Fruit fly (Drosophila melanogaster): ENCODE data around the gene if.

The if gene

dm6 chrX:16782175-16782916, 888 bp downstream of the if start (continued):
- TF ChIP-seq nerfin-1 (tag; optimal IDR thresholded peaks at IDR 0.05) (no peak), usp (GFP tag; optimal IDR thresholded peaks at IDR 0.05) (no peak), CG11695 (GFP tag; IDR thresholded peaks at IDR 0.05) (peak; percentile 50; the same call in 1 of the 3 replicates), CG6683 (GFP tag; optimal IDR thresholded peaks at IDR 0.05) (no peak), Lhr (GFP tag; optimal IDR thresholded peaks at IDR 0.05) (no peak), CG30431 (GFP tag; optimal IDR thresholded peaks at IDR 0.05) (no peak), CG7987 (GFP tag; optimal IDR thresholded peaks at IDR 0.05) (no peak), gsb (GFP tag; IDR thresholded peaks at IDR 0.05) (no peak), p53 (GFP tag; optimal IDR thresholded peaks at IDR 0.05) (no peak), CG12104 (GFP tag; optimal IDR thresholded peaks at IDR 0.05) (peak; percentile 29), Fer3 (tag; optimal IDR thresholded peaks at IDR 0.05) (peak; percentile 26), da (GFP tag; optimal IDR thresholded peaks at IDR 0.05) (peak; percentile 24), h (optimal IDR thresholded peaks at IDR 0.05) (no peak), maf-S (GFP tag; optimal IDR thresholded peaks at IDR 0.05) (peak; percentile 52), CG18599 (GFP tag; optimal IDR thresholded peaks at IDR 0.05) (peak; percentile 49), Antp (GFP tag; optimal IDR thresholded peaks at IDR 0.05) (peak; percentile 53), her (GFP tag; optimal IDR thresholded peaks at IDR 0.05) (peak; percentile 5), Dek (tag; optimal IDR thresholded peaks at IDR 0.05) (no peak), Myb (GFP tag; optimal IDR thresholded peaks at IDR 0.05) (peak; percentile 31), zfh2 (GFP tag; optimal IDR thresholded peaks at IDR 0.05) (peak; percentile 46), GATAe (GFP tag; conservative IDR thresholded peaks at IDR 0.05) (no peak), CG17186 (GFP tag; optimal IDR thresholded peaks at IDR 0.05) (no peak), gt (GFP tag; IDR thresholded peaks at IDR 0.05) (no peak), CG2120 (GFP tag; optimal IDR thresholded peaks at IDR 0.05) (peak; percentile 60), vfl (GFP tag; optimal IDR thresholded peaks at IDR 0.05) (peak; percentile 29), eve (GFP tag; optimal IDR thresholded peaks at IDR 0.05) (no peak), dysf (GFP tag; IDR thresholded peaks at IDR 0.05) (peak; percentile 75), Pdp1 (GFP tag; optimal IDR thresholded peaks at IDR 0.05) (peak; percentile 38 to 49), Doc3 (GFP tag; IDR thresholded peaks at IDR 0.05; ENCODE audit: partially characterized antibody) (no peak), wdn (GFP tag; IDR thresholded peaks at IDR 0.05) (0 out of 2 replicates have a peak, but pooled peaks have one; percentile 35), Fer1 (GFP tag; optimal IDR thresholded peaks at IDR 0.05) (peak; percentile 54), btn (GFP tag; optimal IDR thresholded peaks at IDR 0.05) (peak; percentile 26), CG10147 (GFP tag; optimal IDR thresholded peaks at IDR 0.05) (peak; percentile 25), so (GFP tag; IDR thresholded peaks at IDR 0.05) (peak; percentile 55; the same call in 1 of the 3 replicates), crp (GFP tag; optimal IDR thresholded peaks at IDR 0.05) (peak in 1 of 2 experiments; percentile 3), zen2 (GFP tag; IDR thresholded peaks at IDR 0.05; ENCODE audit: partially characterized antibody) (no peak), CG3163 (GFP tag; optimal IDR thresholded peaks at IDR 0.05) (peak; percentile 43), nau (GFP tag; optimal IDR thresholded peaks at IDR 0.05) (peak; percentile 11), HLH54F (GFP tag; optimal IDR thresholded peaks at IDR 0.05) (peak; percentile 47), abd-A (tag; optimal IDR thresholded peaks at IDR 0.05) (no peak), Sry-δ (GFP tag; optimal IDR thresholded peaks at IDR 0.05) (no peak), fd64A (GFP tag; optimal IDR thresholded peaks at IDR 0.05) (no peak), Asciz (GFP tag; optimal IDR thresholded peaks at IDR 0.05) (peak; percentile 25), tup (GFP tag; optimal IDR thresholded peaks at IDR 0.05) (no peak), PHDP (tag; optimal IDR thresholded peaks at IDR 0.05) (peak; percentile 52), psq (GFP tag; optimal IDR thresholded peaks at IDR 0.05) (no peak), CG8281 (tag; optimal IDR thresholded peaks at IDR 0.05) (no peak), Hand (GFP tag; optimal IDR thresholded peaks at IDR 0.05) (no peak), CG12071 (GFP tag; optimal IDR thresholded peaks at IDR 0.05) (peak; percentile 6)
